Fruit fly (Drosophila melanogaster): Measurements from ENCODE around the gene CG32071.

CG32071 gene

dm6 chr3L:11085810-11086209 is 17.9 kb downstream of the CG32071 start:
- peak; percentile 54 for TF ChIP-seq Med (GFP tag)
- no peak for TF ChIP-seq CG10321 (GFP tag; IDR thresholded peaks at IDR 0.05)
- peak in 1 of 2 experiments; percentile 26 for TF ChIP-seq eve (GFP tag; optimal IDR thresholded peaks at IDR 0.05)
- no peak for TF ChIP-seq chif (GFP tag; optimal IDR thresholded peaks at IDR 0.05)
- no peak for TF ChIP-seq sisA (GFP tag; IDR thresholded peaks at IDR 0.05)
- no peak for TF ChIP-seq pum (GFP tag; optimal IDR thresholded peaks at IDR 0.05)
- TF ChIP-seq fd3F (GFP tag; optimal IDR thresholded peaks at IDR 0.05), result peak; percentile 4
- TF ChIP-seq CG34422 (GFP tag; IDR thresholded peaks at IDR 0.05), result 0 out of 3 replicates have a peak, but pooled peaks have one; percentile 30
- 0 out of 2 replicates have a peak, but pooled peaks have one; percentile 11 for TF ChIP-seq CG17328 (GFP tag; IDR thresholded peaks at IDR 0.05)
- peak; percentile 84 for TF ChIP-seq kah (GFP tag; optimal IDR thresholded peaks at IDR 0.05)
- TF ChIP-seq CG13624 (GFP tag; optimal IDR thresholded peaks at IDR 0.05), result no peak
- TF ChIP-seq D19B (GFP tag; optimal IDR thresholded peaks at IDR 0.05), result peak; percentile 74
- peak; percentile 9 for TF ChIP-seq CG13296 (GFP tag; optimal IDR thresholded peaks at IDR 0.05)
- peak; percentile 27 for TF ChIP-seq CG15514 (GFP tag; optimal IDR thresholded peaks at IDR 0.05)
- peak; percentile 41 for TF ChIP-seq CG6813 (GFP tag; optimal IDR thresholded peaks at IDR 0.05)
- no peak for TF ChIP-seq dmrt11E (tag; optimal IDR thresholded peaks at IDR 0.05)
- TF ChIP-seq grau (tag; optimal IDR thresholded peaks at IDR 0.05), result peak; percentile 0
- TF ChIP-seq mirr (GFP tag; optimal IDR thresholded peaks at IDR 0.05), result peak; percentile 80
- no peak for TF ChIP-seq Hmx (GFP tag; optimal IDR thresholded peaks at IDR 0.05)
- no peak for TF ChIP-seq ind (GFP tag; optimal IDR thresholded peaks at IDR 0.05)
- peak; percentile 50 for TF ChIP-seq CG12071 (GFP tag; optimal IDR thresholded peaks at IDR 0.05)
- peak; percentile 26 for TF ChIP-seq Asciz (GFP tag; optimal IDR thresholded peaks at IDR 0.05)
- TF ChIP-seq CG2678 (tag; optimal IDR thresholded peaks at IDR 0.05), result peak; percentile 4
- no peak for TF ChIP-seq CG9817 (tag; optimal IDR thresholded peaks at IDR 0.05)
- 0 out of 3 replicates have a peak, but pooled peaks have one; percentile 23 for TF ChIP-seq CG2199 (GFP tag; IDR thresholded peaks at IDR 0.05)
- TF ChIP-seq dan (GFP tag; IDR thresholded peaks at IDR 0.05), result no peak
- no peak for TF ChIP-seq zf30C (GFP tag; optimal IDR thresholded peaks at IDR 0.05)
- TF ChIP-seq CG18599 (GFP tag; optimal IDR thresholded peaks at IDR 0.05), result no peak
- no peak for TF ChIP-seq Dip3 (GFP tag; optimal IDR thresholded peaks at IDR 0.05)
- peak; percentile 12 for TF ChIP-seq ATbp (GFP tag; optimal IDR thresholded peaks at IDR 0.05)
- TF ChIP-seq exex (tag; optimal IDR thresholded peaks at IDR 0.05), result peak; percentile 54
- TF ChIP-seq pros (GFP tag; optimal IDR thresholded peaks at IDR 0.05), result peak; percentile 7
- no peak for TF ChIP-seq CG8089 (GFP tag; optimal IDR thresholded peaks at IDR 0.05)
- no peak for TF ChIP-seq CG8290 (GFP tag; optimal IDR thresholded peaks at IDR 0.05)
- TF ChIP-seq CG8290 (tag; optimal IDR thresholded peaks at IDR 0.05), result peak in 1 of 2 experiments; percentile 53
- TF ChIP-seq sens (GFP tag), result peak; percentile 59
- TF ChIP-seq zfh2 (GFP tag; optimal IDR thresholded peaks at IDR 0.05), result no peak
- TF ChIP-seq CG15479 (GFP tag; optimal IDR thresholded peaks at IDR 0.05), result peak; percentile 48
- TF ChIP-seq Atf3 (GFP tag; optimal IDR thresholded peaks at IDR 0.05), result no peak
- no peak for TF ChIP-seq dmrt99B (tag; optimal IDR thresholded peaks at IDR 0.05)
- peak; percentile 42 for TF ChIP-seq fd64A (GFP tag; optimal IDR thresholded peaks at IDR 0.05)
- no peak for TF ChIP-seq Sry-δ (GFP tag; optimal IDR thresholded peaks at IDR 0.05)
- no peak for TF ChIP-seq stc (GFP tag; IDR thresholded peaks at IDR 0.05)
- peak in 1 of 2 experiments; percentile 38 for TF ChIP-seq Pdp1 (GFP tag; optimal IDR thresholded peaks at IDR 0.05)
- TF ChIP-seq Ets65A (GFP tag), result no peak
- TF ChIP-seq sug (tag; optimal IDR thresholded peaks at IDR 0.05), result peak; percentile 92
- TF ChIP-seq Dad (GFP tag; optimal IDR thresholded peaks at IDR 0.05), result no peak
- TF ChIP-seq cwo (GFP tag; optimal IDR thresholded peaks at IDR 0.05), result peak; percentile 98
- TF ChIP-seq Eip74EF (GFP tag; optimal IDR thresholded peaks at IDR 0.05), result no peak
- peak; percentile 54; the same call in 1 of the 2 replicates for TF ChIP-seq CG6689 (GFP tag; IDR thresholded peaks at IDR 0.05)
- TF ChIP-seq HLHmδ (GFP tag; optimal IDR thresholded peaks at IDR 0.05), result peak; percentile 28

All from whole organism, embryonic.